Worm (Caenorhabditis elegans): ENCODE results near the gene piit-1.

piit-1 gene

DNA sequence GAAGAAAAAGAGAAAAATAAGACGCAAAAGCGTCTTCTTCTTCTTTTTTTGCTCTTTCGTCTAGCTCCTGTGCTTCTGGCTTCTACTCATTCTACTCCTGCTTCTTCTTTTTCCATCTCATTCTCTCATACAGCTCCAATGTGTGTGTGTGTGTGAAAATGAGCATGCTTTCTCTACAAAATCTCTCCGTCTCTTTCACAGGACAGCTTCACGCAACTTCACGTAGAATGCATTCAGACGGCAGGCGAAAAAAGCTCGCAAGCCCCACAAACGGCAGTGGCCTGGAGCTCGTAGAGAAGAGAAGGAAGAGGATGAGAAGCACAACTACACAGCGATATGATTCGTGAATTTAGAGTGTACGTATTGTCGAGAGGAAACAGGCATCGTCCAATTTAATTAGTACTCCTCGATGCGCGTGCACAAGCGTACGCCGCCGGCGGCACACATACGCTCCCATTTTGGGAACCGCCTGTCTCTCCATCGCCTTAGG lies 31.4 kb upstream of the piit-1 start:
- TF ChIP-seq nhr-20 (tag; optimal IDR thresholded peaks at IDR 0.05), result no peak
- TF ChIP-seq snu-23 (GFP tag; optimal IDR thresholded peaks at IDR 0.05), result peak; percentile 44
- TF ChIP-seq lin-14 (GFP tag; optimal IDR thresholded peaks at IDR 0.05), result peak; percentile 93
- peak; percentile 33 for TF ChIP-seq irx-1 (tag; optimal IDR thresholded peaks at IDR 0.05)
- TF ChIP-seq aha-1 (tag; optimal IDR thresholded peaks at IDR 0.05), result no peak
- peak; percentile 20 for TF ChIP-seq pax-3 (tag; optimal IDR thresholded peaks at IDR 0.05)
- peak; percentile 19 for TF ChIP-seq lir-3 (tag; optimal IDR thresholded peaks at IDR 0.05; ENCODE audit: poor library complexity)
- no peak for TF ChIP-seq elt-2 (tag; optimal IDR thresholded peaks at IDR 0.05)
- TF ChIP-seq ama-1 (optimal IDR thresholded peaks at IDR 0.05), result no peak
- TF ChIP-seq lsy-2 (tag; optimal IDR thresholded peaks at IDR 0.05), result peak; percentile 57 to 74
- TF ChIP-seq xbp-1 (tag; optimal IDR thresholded peaks at IDR 0.05), result peak; percentile 26
- TF ChIP-seq unc-130 (tag; optimal IDR thresholded peaks at IDR 0.05), result no peak
- peak; percentile 73 for TF ChIP-seq ces-1 (GFP tag; optimal IDR thresholded peaks at IDR 0.05)
- TF ChIP-seq nhr-84 (tag; optimal IDR thresholded peaks at IDR 0.05), result no peak
- TF ChIP-seq sox-4 (tag; optimal IDR thresholded peaks at IDR 0.05), result no peak
- TF ChIP-seq efl-1 (optimal IDR thresholded peaks at IDR 0.05), result peak; percentile 39 to 41
- TF ChIP-seq efl-1 (GFP tag; optimal IDR thresholded peaks at IDR 0.05 in 1 of 2), result peak in 1 of 2 experiments; percentile 17
- peak; percentile 12 for TF ChIP-seq ztf-4 (tag; optimal IDR thresholded peaks at IDR 0.05)
- TF ChIP-seq nhr-19 (GFP tag; conservative IDR thresholded peaks at IDR 0.05), result 0 out of 2 replicates have a peak, but pooled peaks have one; percentile 2
- peak; percentile 71 for TF ChIP-seq nhr-47 (tag; optimal IDR thresholded peaks at IDR 0.05)
- peak in 1 of 2 experiments; percentile 33 for TF ChIP-seq lin-35 (GFP tag; optimal IDR thresholded peaks at IDR 0.05)
- TF ChIP-seq ceh-82 (tag; optimal IDR thresholded peaks at IDR 0.05), result peak in 2 of 3 experiments; percentile 28 to 49
- peak; percentile 64 for TF ChIP-seq dsc-1 (tag; optimal IDR thresholded peaks at IDR 0.05)
- peak; percentile 83 for TF ChIP-seq fkh-8 (tag; optimal IDR thresholded peaks at IDR 0.05)
- no peak for TF ChIP-seq ets-5 (GFP tag; IDR thresholded peaks at IDR 0.05)
- TF ChIP-seq nhr-77 (tag; optimal IDR thresholded peaks at IDR 0.05), result peak; percentile 13
- TF ChIP-seq dpl-1 (GFP tag; optimal IDR thresholded peaks at IDR 0.05), result peak in 1 of 3 experiments; percentile 35
- TF ChIP-seq lin-13 (GFP tag; optimal IDR thresholded peaks at IDR 0.05), result peak; percentile 10
- TF ChIP-seq fkh-10 (GFP tag; optimal IDR thresholded peaks at IDR 0.05), result peak; percentile 94
- no peak for TF ChIP-seq nhr-85 (tag)
- no peak for TF ChIP-seq zip-4 (GFP tag; optimal IDR thresholded peaks at IDR 0.05)
- TF ChIP-seq nhr-71 (tag; optimal IDR thresholded peaks at IDR 0.05), result peak; percentile 72
- no peak for TF ChIP-seq grh-1 (GFP tag; IDR thresholded peaks at IDR 0.05)
- no peak for TF ChIP-seq sptf-1 (tag; optimal IDR thresholded peaks at IDR 0.05)
- TF ChIP-seq sup-37 (GFP tag; optimal IDR thresholded peaks at IDR 0.05), result no peak
- TF ChIP-seq fos-1 (tag; optimal IDR thresholded peaks at IDR 0.05), result no peak
- no peak for TF ChIP-seq nhr-12 (tag; optimal IDR thresholded peaks at IDR 0.05)
- TF ChIP-seq blmp-1 (tag; optimal IDR thresholded peaks at IDR 0.05), result no peak
- TF ChIP-seq ceh-63 (GFP tag; optimal IDR thresholded peaks at IDR 0.05), result peak; percentile 58
- peak; percentile 46 for TF ChIP-seq tbx-2 (tag; optimal IDR thresholded peaks at IDR 0.05)
- peak; percentile 32 for TF ChIP-seq mef-2 (tag; optimal IDR thresholded peaks at IDR 0.05)
- TF ChIP-seq jun-1 (tag; optimal IDR thresholded peaks at IDR 0.05), result no peak
- peak in 1 of 2 experiments; percentile 44 for TF ChIP-seq ztf-11 (tag; optimal IDR thresholded peaks at IDR 0.05)
- TF ChIP-seq rnt-1 (tag; optimal IDR thresholded peaks at IDR 0.05), result peak; percentile 37
- TF ChIP-seq zag-1 (tag; optimal IDR thresholded peaks at IDR 0.05), result no peak
- TF ChIP-seq swsn-7 (tag; optimal IDR thresholded peaks at IDR 0.05), result peak; percentile 58
- peak; percentile 68 for TF ChIP-seq unc-86 (tag; optimal IDR thresholded peaks at IDR 0.05)
- peak; percentile 42 for TF ChIP-seq egl-13 (tag; optimal IDR thresholded peaks at IDR 0.05)
- peak; percentile 30; the same call in 1 of the 2 replicates for TF ChIP-seq isw-1 (GFP tag; IDR thresholded peaks at IDR 0.05)
